Worm (Caenorhabditis elegans): ENCODE results near the gene nhl-1.

DNA sequence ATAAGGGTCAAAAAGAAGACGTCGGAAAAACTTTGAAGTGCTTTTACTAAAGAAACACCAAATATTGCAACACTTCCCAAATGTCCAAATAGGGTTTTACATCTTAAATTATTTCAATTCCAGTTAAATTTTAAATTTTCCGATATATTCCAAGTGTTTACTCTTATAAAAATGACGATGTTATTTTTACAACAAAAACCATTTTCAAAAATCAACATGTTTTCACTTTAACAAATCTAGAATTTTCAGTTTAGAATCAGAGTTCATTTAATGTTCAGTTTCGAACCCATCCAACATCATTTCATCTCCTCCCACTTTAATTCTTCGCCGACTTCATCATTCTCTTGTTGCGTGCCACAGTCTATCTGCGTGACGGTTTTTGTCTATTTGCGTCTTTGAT, 50.1 kb downstream of the nhl-1 start, which contains the start of gene dos-1:
- TF ChIP-seq ama-1 (optimal IDR thresholded peaks at IDR 0.05) (no peak), B0310.2 (tag; optimal IDR thresholded peaks at IDR 0.05) (no peak), F13C5.2 (tag; optimal IDR thresholded peaks at IDR 0.05) (no peak), hmg-4 (GFP tag; optimal IDR thresholded peaks at IDR 0.05) (no peak), aly-1 (tag; optimal IDR thresholded peaks at IDR 0.05) (no peak), sea-1 (GFP tag; conservative IDR thresholded peaks at IDR 0.05) (no peak), hnd-1 (tag; optimal IDR thresholded peaks at IDR 0.05) (no peak), pes-1 (GFP tag; IDR thresholded peaks at IDR 0.05) (no peak), flt-1 (GFP tag; IDR thresholded peaks at IDR 0.05) (no peak), ceh-13 (GFP tag; optimal IDR thresholded peaks at IDR 0.05) (no peak), hmbx-1 (tag; optimal IDR thresholded peaks at IDR 0.05) (no peak), ets-7 (tag; optimal IDR thresholded peaks at IDR 0.05) (no peak)

Measured in whole organism, early embryonic.